Worm (Caenorhabditis elegans) whole organism, L1 larva: ENCODE data around the gene F39B3.7.

Experiments
- C04F5.9 ChIP-seq: sonication (generic microtip); optimal IDR thresholded peaks from 2 replicates; lab custom pipeline; 2016; ENCODE audit warnings: missing genetic modification characterization, missing compliant biosample characterization
- C16A3.4 ChIP-seq: fragments of 150-350 bp; optimal IDR thresholded peaks from 2 replicates; lab custom pipeline; 2014; ENCODE audit warnings: missing biosample characterization, missing genetic modification characterization
- F16B12.6 ChIP-seq: fragments of 150-350 bp; optimal IDR thresholded peaks from 2 replicates; lab custom pipeline; 2014; ENCODE audit warnings: missing biosample characterization, missing genetic modification characterization
- blmp-1 ChIP-seq: fragments of 150-350 bp; optimal IDR thresholded peaks from 2 replicates; lab custom pipeline; 2014; ENCODE audit warnings: missing biosample characterization, missing genetic modification characterization
- ceh-90 ChIP-seq: sonication (generic microtip); optimal IDR thresholded peaks from 2 replicates; lab custom pipeline; 2016; ENCODE audit warnings: missing genetic modification characterization, missing compliant biosample characterization
- efl-1 ChIP-seq, 4 experiments: fragments of 150-350 bp; optimal IDR thresholded peaks in 3 of 4; peaks in 1 of 4; 1 replicate in 1 of 4; 2 replicates in 3 of 4; lab custom pipeline; 2014; ENCODE audit warnings: missing biosample characterization in 2 of 4, missing genetic modification characterization in 2 of 4, missing genetic modification reagents in 2 of 4
- egl-13 ChIP-seq: sonication (generic microtip); optimal IDR thresholded peaks from 2 replicates; lab custom pipeline; 2016; ENCODE audit warnings: missing genotype, missing genetic modification reagents, missing genetic modification characterization, missing compliant biosample characterization
- elt-3 ChIP-seq, 6 experiments: fragments of 150-350 bp in 1 of 6; sonication (generic microtip); optimal IDR thresholded peaks; 2 replicates each; lab custom pipeline; 2017 to 2018; ENCODE audit warnings: missing biosample characterization in 6 of 6, missing genetic modification characterization in 6 of 6, inconsistent platforms in 1 of 6
- fkh-10 ChIP-seq: sonication (generic microtip); optimal IDR thresholded peaks from 2 replicates; lab custom pipeline; 2017; ENCODE audit warnings: missing biosample characterization, missing genetic modification reagents, missing genetic modification characterization
- fkh-8 ChIP-seq: sonication (generic microtip); optimal IDR thresholded peaks from 2 replicates; lab custom pipeline; 2016; ENCODE audit warnings: mild to moderate bottlenecking, missing genetic modification characterization, missing compliant biosample characterization
- hlh-17 ChIP-seq: fragments of 200-800 bp; sonication (Bioruptor generic); optimal IDR thresholded peaks from 2 replicates; lab custom pipeline; 2018; ENCODE audit warnings: missing genetic modification characterization, mild to moderate bottlenecking, missing compliant biosample characterization, moderate library complexity, borderline replicate concordance
- hlh-4 ChIP-seq: sonication (generic microtip); optimal IDR thresholded peaks from 2 replicates; lab custom pipeline; 2016; ENCODE audit warnings: mild to moderate bottlenecking, missing genetic modification characterization, missing compliant biosample characterization
- irx-1 ChIP-seq: sonication (generic microtip); optimal IDR thresholded peaks from 2 replicates; lab custom pipeline; 2016; ENCODE audit warnings: missing genetic modification characterization, missing compliant biosample characterization
- lin-14 ChIP-seq: fragments of 200-800 bp; sonication (Bioruptor generic); optimal IDR thresholded peaks from 2 replicates; lab custom pipeline; 2018; ENCODE audit warnings: mild to moderate bottlenecking, missing genetic modification characterization, moderate library complexity, missing compliant biosample characterization
- mdl-1 ChIP-seq, 2 experiments: fragments of 150-350 bp; optimal IDR thresholded peaks; 2 replicates each; lab custom pipeline; 2014 to 2017; ENCODE audit warnings: missing biosample characterization in 2 of 2, missing genetic modification characterization in 2 of 2, inconsistent platforms in 1 of 2
- mef-2 ChIP-seq: fragments of 150-350 bp; optimal IDR thresholded peaks from 2 replicates; lab custom pipeline; 2014; ENCODE audit warnings: missing biosample characterization, missing genetic modification characterization
- nhr-19 ChIP-seq: fragments of 200-800 bp; sonication (Bioruptor generic); conservative IDR thresholded peaks from 2 replicates; pipeline ENCODE4 v1.3.6; 2022; ENCODE audit warnings: missing genetic modification characterization, missing compliant biosample characterization
- nhr-20 ChIP-seq: sonication (generic microtip); optimal IDR thresholded peaks from 2 replicates; lab custom pipeline; 2016; ENCODE audit warnings: mild to moderate bottlenecking, missing genetic modification characterization, missing compliant biosample characterization
- nhr-237 ChIP-seq: fragments of 150-350 bp; optimal IDR thresholded peaks from 2 replicates; lab custom pipeline; 2014; ENCODE audit warnings: missing biosample characterization, missing genetic modification characterization
- nhr-71 ChIP-seq: sonication (generic microtip); optimal IDR thresholded peaks from 2 replicates; lab custom pipeline; 2016; ENCODE audit warnings: mild to moderate bottlenecking, missing genetic modification characterization, moderate library complexity, missing compliant biosample characterization
- nhr-76 ChIP-seq: sonication (generic microtip); optimal IDR thresholded peaks from 2 replicates; lab custom pipeline; 2017; ENCODE audit warnings: missing biosample characterization, missing genetic modification characterization
- nhr-77 ChIP-seq: fragments of 150-350 bp; optimal IDR thresholded peaks from 2 replicates; lab custom pipeline; 2014; ENCODE audit warnings: missing biosample characterization, missing genetic modification characterization
- nhr-85 ChIP-seq: sonication (generic microtip); peaks from one replicate; lab custom pipeline; 2016; ENCODE audit warnings: missing genetic modification characterization, inconsistent platforms, missing compliant biosample characterization
- rnt-1 ChIP-seq: sonication (generic microtip); optimal IDR thresholded peaks from 2 replicates; lab custom pipeline; 2016; ENCODE audit warnings: mild to moderate bottlenecking, missing genetic modification characterization, moderate library complexity, missing compliant biosample characterization
- skn-1 ChIP-seq: fragments of 150-350 bp; optimal IDR thresholded peaks from 2 replicates; lab custom pipeline; 2014; ENCODE audit warnings: missing biosample characterization, missing genetic modification characterization
- snu-23 ChIP-seq: sonication (generic microtip); optimal IDR thresholded peaks from 2 replicates; lab custom pipeline; 2016; ENCODE audit warnings: missing genetic modification characterization, missing compliant biosample characterization
- swsn-7 ChIP-seq: sonication (generic microtip); optimal IDR thresholded peaks from 2 replicates; lab custom pipeline; 2016; ENCODE audit warnings: missing genetic modification characterization, missing compliant biosample characterization
- tbx-2 ChIP-seq: sonication (generic microtip); optimal IDR thresholded peaks from 2 replicates; lab custom pipeline; 2016; ENCODE audit warnings: missing genetic modification characterization, missing compliant biosample characterization
- unc-130 ChIP-seq: fragments of 150-350 bp; optimal IDR thresholded peaks from 2 replicates; lab custom pipeline; 2017; ENCODE audit warnings: missing biosample characterization, missing genetic modification characterization, inconsistent platforms
- unc-98 ChIP-seq: fragments of 200-800 bp; sonication (Bioruptor generic); IDR thresholded peaks from 2 replicates; pipeline ENCODE4 v1.3.6; 2022; ENCODE audit warnings: missing genetic modification characterization, missing compliant biosample characterization
- xbp-1 ChIP-seq: sonication (generic microtip); optimal IDR thresholded peaks from 2 replicates; lab custom pipeline; 2016; ENCODE audit warnings: missing genetic modification characterization, missing compliant biosample characterization
- zag-1 ChIP-seq: fragments of 150-350 bp; optimal IDR thresholded peaks from 2 replicates; lab custom pipeline; 2014; ENCODE audit warnings: missing biosample characterization, missing genetic modification characterization
- ztf-4 ChIP-seq: fragments of 150-350 bp; optimal IDR thresholded peaks from 2 replicates; lab custom pipeline; 2014; ENCODE audit warnings: missing biosample characterization, missing genetic modification characterization

The F39B3.7 gene

DNA sequence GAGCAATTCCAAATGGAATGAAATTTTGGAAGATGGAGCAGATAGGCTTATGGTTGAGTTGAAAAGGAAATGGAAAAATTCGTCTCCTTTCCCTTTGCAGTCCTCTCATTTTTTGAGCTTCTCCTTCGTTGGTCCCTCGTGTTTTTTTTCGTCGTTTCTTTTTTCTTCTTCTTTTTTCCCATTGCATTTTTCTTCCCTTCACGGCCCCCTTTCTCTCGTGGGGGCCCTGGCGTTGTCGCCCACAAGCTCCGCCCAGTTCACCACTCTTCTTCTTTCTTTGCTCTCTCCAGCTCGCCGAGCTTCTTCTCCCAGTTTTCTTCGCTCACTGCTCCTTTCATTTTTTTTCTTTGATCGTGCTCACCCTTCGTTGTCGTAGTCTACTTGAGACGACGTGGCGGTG is 47.8 kb downstream of the F39B3.7 start (continued):
- TF ChIP-seq C16A3.4 (tag; lab: Kevin White, UChicago) (no peak), fkh-10 (GFP tag; lab: Kevin White, UChicago) (peak; percentile 66), nhr-237 (tag; lab: Kevin White, UChicago) (no peak), efl-1 (optimal IDR thresholded peaks at IDR 0.05; lab: Kevin White, UChicago) (no peak), efl-1 (GFP tag; optimal IDR thresholded peaks at IDR 0.05 in 1 of 2; lab: Kevin White, UChicago) (no peak), nhr-77 (no peak), hlh-4 (no peak), unc-98 (GFP tag; lab: Robert Waterston, UW) (no peak), nhr-76 (tag; lab: Kevin White, UChicago) (no peak), irx-1 (tag; lab: Kevin White, UChicago) (no peak), mef-2 (tag; lab: Kevin White, UChicago) (no peak), zag-1 (tag; lab: Kevin White, UChicago) (no peak), tbx-2 (peak; percentile 61)

DNA sequence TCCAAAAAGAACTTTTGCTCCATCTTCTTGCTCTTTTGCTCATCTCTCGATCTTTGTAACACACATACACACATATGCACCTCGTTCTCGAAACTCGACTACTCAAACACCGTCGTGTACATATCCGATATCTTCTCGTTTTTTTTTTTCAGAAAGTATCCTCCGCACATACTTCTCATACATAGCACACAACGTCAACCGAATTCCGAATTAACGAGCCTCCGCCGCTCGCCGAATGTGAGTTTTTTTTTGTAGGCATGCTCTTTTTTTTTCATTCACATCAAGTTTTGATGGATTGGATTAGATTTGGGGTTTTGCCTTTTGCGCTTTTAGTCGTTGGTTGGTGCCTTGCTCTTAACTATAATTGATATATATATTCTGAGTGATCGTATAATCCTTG is 49.0 kb downstream of the F39B3.7 start:
- TF ChIP-seq fkh-10 (GFP tag; lab: Kevin White, UChicago): peak; percentile 60
- TF ChIP-seq egl-13: peak; percentile 67
- TF ChIP-seq C16A3.4 (tag; lab: Kevin White, UChicago): no peak
- TF ChIP-seq xbp-1: no peak
- TF ChIP-seq F16B12.6 (tag; lab: Kevin White, UChicago): no peak
- peak; percentile 57 for TF ChIP-seq lin-14 (GFP tag; lab: Kevin White, UChicago)
- no peak for TF ChIP-seq ceh-90 (tag; lab: Kevin White, UChicago)
- no peak for TF ChIP-seq fkh-8 (tag; lab: Kevin White, UChicago)
- no peak for TF ChIP-seq unc-98 (GFP tag; lab: Robert Waterston, UW)
- no peak for TF ChIP-seq snu-23 (GFP tag; lab: Kevin White, UChicago)

DNA sequence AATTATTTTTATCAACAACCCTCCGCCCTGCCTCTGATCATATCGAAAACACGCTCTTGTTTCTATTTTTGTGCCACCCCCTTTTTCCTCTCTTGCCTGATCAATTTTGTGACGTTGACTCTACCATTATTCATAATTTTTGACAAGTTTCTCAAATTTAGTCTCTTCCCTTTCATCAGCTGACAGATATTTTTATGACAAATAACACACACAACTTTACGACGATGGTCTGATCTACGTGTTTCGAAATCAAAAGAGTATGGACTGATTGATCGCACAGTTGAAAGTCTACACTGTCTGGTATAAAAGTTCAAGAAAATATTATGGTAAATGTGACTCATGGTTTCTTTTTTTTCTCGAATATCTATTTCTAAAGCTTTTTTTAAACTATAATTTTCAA is 49.4 kb downstream of the F39B3.7 start:
- TF ChIP-seq unc-130 (tag; lab: Kevin White, UChicago) (no peak), efl-1 (optimal IDR thresholded peaks at IDR 0.05; lab: Kevin White, UChicago) (no peak), efl-1 (GFP tag; optimal IDR thresholded peaks at IDR 0.05 in 1 of 2; lab: Kevin White, UChicago) (peak in 1 of 2 experiments; percentile 0)

DNA sequence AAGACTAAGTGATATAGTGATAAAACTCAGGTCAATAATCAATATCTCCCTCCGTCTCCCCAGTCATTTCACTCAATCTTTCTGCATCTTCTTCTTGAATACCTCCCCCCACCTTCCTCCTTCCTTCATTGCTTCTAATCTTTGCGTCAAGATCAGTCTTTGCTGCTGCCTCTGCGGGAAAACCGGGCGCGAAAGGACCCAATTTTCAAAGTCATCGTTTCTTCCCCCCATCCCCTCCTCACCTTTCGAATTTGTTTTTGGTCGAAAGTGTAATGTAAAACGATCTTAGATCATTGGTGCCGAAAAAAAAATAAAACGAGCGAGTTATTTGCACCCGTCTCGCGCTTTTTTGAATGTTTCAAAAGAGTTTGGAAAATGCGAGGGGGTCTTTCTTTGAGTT is 50.3 kb downstream of the F39B3.7 start:
- no peak for TF ChIP-seq C04F5.9
- peak in 2 of 6 experiments; percentile 22 to 56 for TF ChIP-seq elt-3 (tag; optimal IDR thresholded peaks at IDR 0.05; lab: Kevin White, UChicago)
- no peak for TF ChIP-seq swsn-7 (tag; lab: Kevin White, UChicago)
- TF ChIP-seq skn-1 (tag; lab: Kevin White, UChicago): peak; percentile 6
- TF ChIP-seq snu-23 (GFP tag; lab: Kevin White, UChicago): peak; percentile 32
- TF ChIP-seq nhr-20 (tag; lab: Kevin White, UChicago): peak; percentile 66
- peak; percentile 38 for TF ChIP-seq rnt-1 (tag; lab: Kevin White, UChicago)
- TF ChIP-seq ztf-4: peak; percentile 10
- no peak for TF ChIP-seq fkh-8 (tag; lab: Kevin White, UChicago)
- peak; percentile 82 for TF ChIP-seq blmp-1 (tag; lab: Kevin White, UChicago)
- TF ChIP-seq nhr-71: peak; percentile 69
- TF ChIP-seq nhr-85 (tag; lab: Kevin White, UChicago): peak; percentile 81
- TF ChIP-seq nhr-19 (GFP tag; lab: Robert Waterston, UW): peak; percentile 37
- TF ChIP-seq hlh-17 (GFP tag; lab: Kevin White, UChicago): no peak
- TF ChIP-seq C16A3.4 (tag; lab: Kevin White, UChicago): no peak
- peak in 1 of 2 experiments; percentile 42 for TF ChIP-seq mdl-1 (tag; optimal IDR thresholded peaks at IDR 0.05; lab: Kevin White, UChicago)
- peak; percentile 79 for TF ChIP-seq lin-14 (GFP tag; lab: Kevin White, UChicago)
